Fruit fly (Drosophila melanogaster) whole organism, embryonic: Measurements from ENCODE around the gene CG13996.

Source experiments
- Ada2b ChIP-seq: fragments of 200-800 bp; sonication (Bioruptor generic); IDR thresholded peaks from 2 replicates; pipeline ENCODE4 v1.3.6; 2022; ENCODE audit warnings: missing biosample characterization, missing genetic modification characterization
- Aef1 ChIP-seq: fragments of 200-800 bp; sonication (Bioruptor generic); IDR thresholded peaks from 3 replicates; pipeline ENCODE4 v1.3.6; 2022; ENCODE audit warnings: missing biosample characterization, missing genetic modification characterization
- Atf-2 ChIP-seq: fragments of 200-800 bp; sonication (Bioruptor generic); optimal IDR thresholded peaks from 2 replicates; lab custom pipeline; 2016; ENCODE audit warnings: missing biosample characterization, missing genetic modification characterization
- B-H2 ChIP-seq: fragments of 200-800 bp; sonication (Bioruptor generic); optimal IDR thresholded peaks from 2 replicates; lab custom pipeline; 2018; ENCODE audit warnings: missing biosample characterization, mild to moderate bottlenecking, missing genetic modification characterization
- Bgb ChIP-seq: fragments of 200-800 bp; sonication (Bioruptor generic); IDR thresholded peaks from 2 replicates; pipeline ENCODE4 v1.3.6; 2022; ENCODE audit warnings: missing biosample characterization, missing genetic modification characterization; ENCODE audit not compliant: partially characterized antibody
- BtbVII ChIP-seq: fragments of 200-800 bp; sonication (Bioruptor generic); optimal IDR thresholded peaks from 3 replicates; lab custom pipeline; 2017; ENCODE audit warnings: missing biosample characterization, mild to moderate bottlenecking, missing genetic modification characterization
- CG1024 ChIP-seq: fragments of 200-800 bp; sonication (Bioruptor generic); IDR thresholded peaks from 2 replicates; pipeline ENCODE4 v1.3.6; 2022; ENCODE audit warnings: missing biosample characterization, missing genetic modification characterization
- CG10366 ChIP-seq: fragments of 200-800 bp; sonication (Bioruptor generic); IDR thresholded peaks from 2 replicates; pipeline ENCODE4 v1.3.6; 2022; ENCODE audit warnings: missing biosample characterization, missing genetic modification characterization
- CG10543 ChIP-seq: fragments of 200-800 bp; sonication (Bioruptor generic); optimal IDR thresholded peaks from 3 replicates; lab custom pipeline; 2017; ENCODE audit warnings: missing biosample characterization, mild to moderate bottlenecking, missing genetic modification characterization, moderate library complexity
- CG10654 ChIP-seq: fragments of 200-800 bp; sonication (Bioruptor generic); optimal IDR thresholded peaks from 2 replicates; lab custom pipeline; 2016; ENCODE audit warnings: missing biosample characterization, missing genetic modification characterization
- CG11560 ChIP-seq: fragments of 200-800 bp; sonication (Bioruptor generic); IDR thresholded peaks from 3 replicates; pipeline ENCODE4 v1.3.6; 2022; ENCODE audit warnings: missing biosample characterization, missing genetic modification characterization
- CG12942 ChIP-seq: fragments of 200-800 bp; sonication (Bioruptor generic); optimal IDR thresholded peaks from 3 replicates; lab custom pipeline; 2016; ENCODE audit warnings: missing biosample characterization, missing genetic modification characterization
- CG13424 ChIP-seq: fragments of 200-800 bp; sonication (Bioruptor generic); optimal IDR thresholded peaks from 2 replicates; lab custom pipeline; 2019; ENCODE audit warnings: missing biosample characterization, mild to moderate bottlenecking, missing genetic modification characterization, moderate library complexity
- CG14667 ChIP-seq: fragments of 200-800 bp; sonication (Bioruptor generic); IDR thresholded peaks from 2 replicates; pipeline ENCODE4 v1.3.6; 2022; ENCODE audit warnings: missing biosample characterization, missing genetic modification characterization
- CG1647 ChIP-seq: fragments of 200-800 bp; sonication (Bioruptor generic); optimal IDR thresholded peaks from 3 replicates; lab custom pipeline; 2016; ENCODE audit warnings: missing biosample characterization, missing genetic modification characterization
- CG17802 ChIP-seq: fragments of 200-800 bp; sonication (Bioruptor generic); optimal IDR thresholded peaks from 2 replicates; lab custom pipeline; 2018; ENCODE audit warnings: missing biosample characterization, mild to moderate bottlenecking, missing genetic modification characterization, moderate library complexity
- CG1792 ChIP-seq: fragments of 200-800 bp; sonication (Bioruptor generic); optimal IDR thresholded peaks from 2 replicates; lab custom pipeline; 2016; ENCODE audit warnings: missing biosample characterization, missing genetic modification characterization
- CG31224 ChIP-seq: fragments of 200-800 bp; sonication (Bioruptor generic); IDR thresholded peaks from 2 replicates; pipeline ENCODE4 v1.3.6; 2022; ENCODE audit warnings: missing biosample characterization, missing genetic modification characterization
- CG33557 ChIP-seq: fragments of 200-800 bp; sonication (Bioruptor generic); optimal IDR thresholded peaks from 2 replicates; lab custom pipeline; 2019; ENCODE audit warnings: missing biosample characterization, mild to moderate bottlenecking, missing genetic modification characterization, moderate library complexity
- CG34224 ChIP-seq: fragments of 200-800 bp; sonication (Bioruptor generic); IDR thresholded peaks from 3 replicates; pipeline ENCODE4 v1.3.6; 2022; ENCODE audit warnings: missing biosample characterization, missing genetic modification characterization; ENCODE audit not compliant: partially characterized antibody
- CG7839 ChIP-seq: fragments of 200-800 bp; sonication (Bioruptor generic); optimal IDR thresholded peaks from 3 replicates; lab custom pipeline; 2018; ENCODE audit warnings: missing biosample characterization, mild to moderate bottlenecking, missing genetic modification characterization, moderate library complexity
- CG8765 ChIP-seq: fragments of 200-800 bp; sonication (Bioruptor generic); IDR thresholded peaks from 2 replicates; pipeline ENCODE4 v1.3.6; 2022; ENCODE audit warnings: missing biosample characterization, missing genetic modification characterization
- D ChIP-seq, 2 experiments: fragments of 200-800 bp in 1 of 2; fragments of >200 bp in 1 of 2; sonication (Bioruptor generic) in 1 of 2; optimal IDR thresholded peaks; 2 replicates in 1 of 2; 3 replicates in 1 of 2; lab custom pipeline; 2017; ENCODE audit warnings: mild to moderate bottlenecking in 1 of 2, missing biosample characterization in 1 of 2, missing genetic modification characterization in 1 of 2, missing genetic modification reagents in 1 of 2
- Dfd ChIP-seq, 2 experiments: fragments of >200 bp; optimal IDR thresholded peaks; 2 replicates each; lab custom pipeline; 2017; ENCODE audit warnings: missing biosample characterization in 2 of 2, missing genetic modification characterization in 2 of 2
- Dip2 ChIP-seq: fragments of 200-800 bp; sonication (Bioruptor generic); IDR thresholded peaks from 2 replicates; pipeline ENCODE4 v1.3.6; 2022; ENCODE audit warnings: missing biosample characterization, missing genetic modification characterization
- Fer1 ChIP-seq: fragments of 200-800 bp; sonication (Bioruptor generic); optimal IDR thresholded peaks from 2 replicates; lab custom pipeline; 2017; ENCODE audit warnings: missing biosample characterization, mild to moderate bottlenecking, missing genetic modification characterization
- HmgD ChIP-seq: fragments of 200-800 bp; sonication (Bioruptor generic); optimal IDR thresholded peaks from 3 replicates; lab custom pipeline; 2016; ENCODE audit warnings: missing biosample characterization, missing genetic modification characterization
- Hr78 ChIP-seq, 2 experiments: fragments of 200-800 bp in 1 of 2; fragments of >200 bp in 1 of 2; sonication (Bioruptor generic) in 1 of 2; optimal IDR thresholded peaks; 2 replicates each; lab custom pipeline; 2017 to 2019; ENCODE audit warnings: missing biosample characterization in 2 of 2, missing genetic modification characterization in 2 of 2, mild to moderate bottlenecking in 1 of 2, moderate library complexity in 1 of 2
- Myb ChIP-seq: fragments of 200-800 bp; sonication (Bioruptor generic); optimal IDR thresholded peaks from 2 replicates; lab custom pipeline; 2016; ENCODE audit warnings: missing biosample characterization, missing genetic modification characterization
- Nf-YA ChIP-seq: fragments of 200-800 bp; sonication (Bioruptor generic); IDR thresholded peaks from 2 replicates; pipeline ENCODE4 v1.3.6; 2022; ENCODE audit warnings: missing biosample characterization, missing genetic modification characterization
- Taf1 ChIP-seq: fragments of 200-800 bp; sonication (Bioruptor generic); IDR thresholded peaks from 2 replicates; pipeline ENCODE4 v1.3.6; 2022; ENCODE audit warnings: missing biosample characterization, missing genetic modification characterization
- Usf ChIP-seq: fragments of 200-800 bp; sonication (Bioruptor generic); optimal IDR thresholded peaks from 2 replicates; lab custom pipeline; 2017; ENCODE audit warnings: missing genotype, missing biosample characterization, missing genetic modification characterization
- bsh ChIP-seq, 2 experiments: fragments of 200-800 bp; sonication (Bioruptor generic); optimal IDR thresholded peaks; 2 replicates each; lab custom pipeline; 2017 to 2018; ENCODE audit warnings: mild to moderate bottlenecking in 2 of 2, missing biosample characterization in 2 of 2, missing genetic modification characterization in 2 of 2, moderate library complexity in 1 of 2
- chn ChIP-seq: fragments of 200-800 bp; sonication (Bioruptor generic); optimal IDR thresholded peaks from 2 replicates; lab custom pipeline; 2016; ENCODE audit warnings: missing biosample characterization, missing genetic modification characterization
- da ChIP-seq: fragments of 200-800 bp; sonication (Bioruptor generic); optimal IDR thresholded peaks from 2 replicates; lab custom pipeline; 2016; ENCODE audit warnings: missing biosample characterization, missing genetic modification characterization
- disco-r ChIP-seq: fragments of 200-800 bp; sonication (Bioruptor generic); optimal IDR thresholded peaks from 2 replicates; lab custom pipeline; 2016; ENCODE audit warnings: missing biosample characterization, missing genetic modification characterization
- eve ChIP-seq, 2 experiments: fragments of >200 bp; optimal IDR thresholded peaks; 2 replicates each; lab custom pipeline; 2017; ENCODE audit warnings: missing biosample characterization in 2 of 2, missing genetic modification characterization in 2 of 2
- fd64A ChIP-seq: fragments of 200-800 bp; sonication (Bioruptor generic); optimal IDR thresholded peaks from 3 replicates; lab custom pipeline; 2018; ENCODE audit warnings: missing biosample characterization, mild to moderate bottlenecking, missing genetic modification characterization
- fd96Cb ChIP-seq: fragments of 200-800 bp; sonication (Bioruptor generic); optimal IDR thresholded peaks from 2 replicates; lab custom pipeline; 2018; ENCODE audit warnings: missing biosample characterization, mild to moderate bottlenecking, missing genetic modification characterization, moderate library complexity
- gcm ChIP-seq: fragments of 200-800 bp; sonication (Bioruptor generic); optimal IDR thresholded peaks from 2 replicates; lab custom pipeline; 2019; ENCODE audit warnings: missing biosample characterization, mild to moderate bottlenecking, missing genetic modification characterization, moderate library complexity
- h ChIP-seq: fragments of >200 bp; optimal IDR thresholded peaks from 2 replicates; lab custom pipeline; 2017
- lab ChIP-seq: fragments of 200-800 bp; sonication (Bioruptor generic); optimal IDR thresholded peaks from 3 replicates; lab custom pipeline; 2017; ENCODE audit warnings: missing biosample characterization, missing genetic modification characterization, mild to moderate bottlenecking, moderate library complexity, missing genetic modification reagents
- mam ChIP-seq: fragments of 200-800 bp; sonication (Bioruptor generic); optimal IDR thresholded peaks from 3 replicates; lab custom pipeline; 2016; ENCODE audit warnings: missing biosample characterization, missing genetic modification characterization
- nmo ChIP-seq: fragments of 200-800 bp; sonication (Bioruptor generic); optimal IDR thresholded peaks from 2 replicates; lab custom pipeline; 2018; ENCODE audit warnings: missing biosample characterization, mild to moderate bottlenecking, missing genetic modification characterization, moderate library complexity
- row ChIP-seq: fragments of 200-800 bp; sonication (Bioruptor generic); IDR thresholded peaks from 3 replicates; pipeline ENCODE4 v1.3.6; 2022; ENCODE audit warnings: missing biosample characterization, missing genetic modification characterization
- run ChIP-seq: fragments of 200-800 bp; sonication (Bioruptor generic); optimal IDR thresholded peaks from 3 replicates; lab custom pipeline; 2018; ENCODE audit warnings: missing biosample characterization, mild to moderate bottlenecking, missing genetic modification characterization
- sna ChIP-seq: fragments of 200-800 bp; sonication (Bioruptor generic); IDR thresholded peaks from 2 replicates; pipeline ENCODE4 v1.3.6; 2022; ENCODE audit warnings: missing biosample characterization, missing genetic modification characterization; ENCODE audit not compliant: partially characterized antibody
- so ChIP-seq: fragments of 200-800 bp; sonication (Bioruptor generic); IDR thresholded peaks from 3 replicates; pipeline ENCODE4 v1.3.6; 2022; ENCODE audit warnings: missing biosample characterization, missing genetic modification characterization
- trem ChIP-seq: fragments of 200-800 bp; optimal IDR thresholded peaks from 3 replicates; lab custom pipeline; 2019; ENCODE audit warnings: missing biosample characterization, mild to moderate bottlenecking, missing genetic modification characterization, moderate library complexity
- vvl ChIP-seq: fragments of 200-800 bp; sonication (Bioruptor generic); IDR thresholded peaks from 2 replicates; pipeline ENCODE4 v1.3.6; 2022; ENCODE audit warnings: missing biosample characterization, missing genetic modification characterization
- zen2 ChIP-seq: fragments of 200-800 bp; sonication (Bioruptor generic); IDR thresholded peaks from 3 replicates; pipeline ENCODE4 v1.3.6; 2022; ENCODE audit warnings: missing biosample characterization, missing genetic modification characterization; ENCODE audit not compliant: partially characterized antibody

The CG13996 gene

DNA sequence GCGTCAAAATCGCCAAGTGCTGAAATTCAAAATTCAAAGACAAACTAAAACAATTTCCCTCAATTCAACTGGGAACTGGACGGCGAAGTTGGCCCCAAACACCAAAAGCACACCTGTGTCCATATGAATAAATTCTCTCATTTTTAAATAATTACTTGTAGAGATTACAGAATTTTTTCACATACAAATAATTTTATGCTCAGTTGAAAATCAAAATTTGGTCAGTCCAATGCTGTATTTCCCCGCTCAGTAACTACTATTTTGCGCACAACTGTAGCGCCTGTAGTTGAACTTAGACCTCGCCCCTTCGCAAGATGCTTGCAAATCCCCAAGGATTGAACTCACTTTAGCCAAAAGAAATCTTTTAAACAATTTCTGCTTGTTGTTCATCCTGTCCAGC, 8.1 kb downstream of the CG13996 start (continued):
- TF ChIP-seq BtbVII (GFP tag; lab: Kevin White, UChicago) = no peak
- TF ChIP-seq CG1024 (GFP tag; lab: Robert Waterston, UW) = no peak
- no peak for TF ChIP-seq h (lab: Kevin White, UChicago)
- no peak for TF ChIP-seq CG31224 (GFP tag; lab: Robert Waterston, UW)
- TF ChIP-seq zen2 (GFP tag; lab: Robert Waterston, UW) = no peak
- no peak for TF ChIP-seq D (optimal IDR thresholded peaks at IDR 0.05; lab: Kevin White, UChicago)
- no peak for TF ChIP-seq D (GFP tag; optimal IDR thresholded peaks at IDR 0.05; lab: Kevin White, UChicago)
- no peak for TF ChIP-seq CG34224
- peak; percentile 34 for TF ChIP-seq Ada2b (GFP tag; lab: Robert Waterston, UW)
- TF ChIP-seq fd96Cb = peak; percentile 11
- TF ChIP-seq CG10366 (GFP tag; lab: Robert Waterston, UW) = peak; percentile 32; the same call in 1 of the 2 replicates
- no peak for TF ChIP-seq gcm (GFP tag; lab: Kevin White, UChicago)
- TF ChIP-seq HmgD (GFP tag; lab: Kevin White, UChicago) = no peak
- TF ChIP-seq CG13424 = no peak
- TF ChIP-seq Taf1 = no peak
- no peak for TF ChIP-seq Fer1 (GFP tag; lab: Kevin White, UChicago)
- TF ChIP-seq Bgb (GFP tag; lab: Robert Waterston, UW) = no peak
- peak; percentile 61 for TF ChIP-seq row (GFP tag; lab: Robert Waterston, UW)
- TF ChIP-seq mam (GFP tag; lab: Kevin White, UChicago) = no peak
- no peak for TF ChIP-seq eve (GFP tag; optimal IDR thresholded peaks at IDR 0.05; lab: Kevin White, UChicago)
- TF ChIP-seq Myb = no peak
- no peak for TF ChIP-seq run (tag; lab: Kevin White, UChicago)
- 0 out of 2 replicates have a peak, but pooled peaks have one; percentile 10 for TF ChIP-seq Nf-YA (GFP tag; lab: Robert Waterston, UW)
- no peak for TF ChIP-seq CG11560 (tag; lab: Robert Waterston, UW)
- TF ChIP-seq fd64A (GFP tag; lab: Kevin White, UChicago) = no peak
- TF ChIP-seq Dfd (GFP tag; optimal IDR thresholded peaks at IDR 0.05; lab: Kevin White, UChicago) = no peak
- no peak for TF ChIP-seq trem
- no peak for TF ChIP-seq disco-r (GFP tag; lab: Kevin White, UChicago)
- TF ChIP-seq so (GFP tag; lab: Robert Waterston, UW) = no peak
- no peak for TF ChIP-seq CG14667 (GFP tag; lab: Robert Waterston, UW)
- TF ChIP-seq Hr78 (GFP tag; optimal IDR thresholded peaks at IDR 0.05; lab: Kevin White, UChicago) = no peak
- no peak for TF ChIP-seq chn (GFP tag; lab: Kevin White, UChicago)
- no peak for TF ChIP-seq CG10543
- no peak for TF ChIP-seq Usf
- TF ChIP-seq CG1647 (GFP tag; lab: Kevin White, UChicago) = no peak
- TF ChIP-seq CG8765 (GFP tag; lab: Robert Waterston, UW) = no peak
- peak; percentile 64; the same call in 1 of the 2 replicates for TF ChIP-seq vvl (GFP tag; lab: Robert Waterston, UW)
- no peak for TF ChIP-seq Atf-2 (GFP tag; lab: Kevin White, UChicago)
- TF ChIP-seq CG12942 (GFP tag; lab: Kevin White, UChicago) = no peak
- peak; percentile 32; the same call in 2 of the 3 replicates for TF ChIP-seq Aef1
- TF ChIP-seq bsh (GFP tag; optimal IDR thresholded peaks at IDR 0.05; lab: Kevin White, UChicago) = peak in 1 of 2 experiments; percentile 36
- no peak for TF ChIP-seq Dip2 (GFP tag; lab: Robert Waterston, UW)
- TF ChIP-seq lab (GFP tag; lab: Kevin White, UChicago) = peak; percentile 17
- no peak for TF ChIP-seq CG17802 (tag; lab: Kevin White, UChicago)
- no peak for TF ChIP-seq CG1792 (GFP tag; lab: Kevin White, UChicago)
- no peak for TF ChIP-seq nmo (GFP tag; lab: Kevin White, UChicago)
- peak; percentile 27 for TF ChIP-seq CG7839 (tag; lab: Kevin White, UChicago)
- no peak for TF ChIP-seq da (GFP tag; lab: Kevin White, UChicago)
- no peak for TF ChIP-seq B-H2 (GFP tag; lab: Kevin White, UChicago)
- no peak for TF ChIP-seq CG10654 (GFP tag; lab: Kevin White, UChicago)
- TF ChIP-seq sna (GFP tag; lab: Robert Waterston, UW) = no peak
- no peak for TF ChIP-seq CG33557 (GFP tag; lab: Kevin White, UChicago)
